Worm (Caenorhabditis elegans) whole organism, L1 larva: ENCODE measurements around the gene appg-2.

Experiments used
- C34B4.2 ChIP-seq: sonication (generic microtip); optimal IDR thresholded peaks from 2 replicates; lab custom pipeline; 2017; ENCODE audit warnings: mild to moderate bottlenecking, missing genetic modification characterization, missing compliant biosample characterization
- aha-1 ChIP-seq: fragments of 150-350 bp; optimal IDR thresholded peaks from 2 replicates; lab custom pipeline; 2014; ENCODE audit warnings: missing biosample characterization, missing genetic modification characterization
- alr-1 ChIP-seq: fragments of 200-800 bp; sonication (Bioruptor generic); optimal IDR thresholded peaks from 2 replicates; lab custom pipeline; 2018; ENCODE audit warnings: borderline replicate concordance, mild to moderate bottlenecking, missing genetic modification characterization, missing compliant biosample characterization
- blmp-1 ChIP-seq: fragments of 150-350 bp; optimal IDR thresholded peaks from 2 replicates; lab custom pipeline; 2014; ENCODE audit warnings: missing biosample characterization, missing genetic modification characterization
- ceh-8 ChIP-seq: fragments of 200-800 bp; sonication (Bioruptor generic); optimal IDR thresholded peaks from 2 replicates; lab custom pipeline; 2018; ENCODE audit warnings: mild to moderate bottlenecking, missing genetic modification characterization, moderate library complexity, missing compliant biosample characterization
- ceh-82 ChIP-seq, 3 experiments: fragments of 150-350 bp in 1 of 3; sonication (generic microtip) in 2 of 3; optimal IDR thresholded peaks; 2 replicates each; lab custom pipeline; 2014 to 2017; ENCODE audit warnings: missing biosample characterization in 3 of 3, missing genetic modification characterization in 3 of 3
- ceh-88 ChIP-seq: fragments of 200-800 bp; sonication (Bioruptor generic); IDR thresholded peaks from 2 replicates; pipeline ENCODE4 v1.3.6; 2022; ENCODE audit warnings: missing genetic modification characterization, missing compliant biosample characterization
- efl-1 ChIP-seq, 4 experiments: fragments of 150-350 bp; optimal IDR thresholded peaks in 3 of 4; peaks in 1 of 4; 1 replicate in 1 of 4; 2 replicates in 3 of 4; lab custom pipeline; 2014; ENCODE audit warnings: missing biosample characterization in 2 of 4, missing genetic modification characterization in 2 of 4, missing genetic modification reagents in 2 of 4
- elt-3 ChIP-seq, 6 experiments: fragments of 150-350 bp in 1 of 6; sonication (generic microtip); optimal IDR thresholded peaks; 2 replicates each; lab custom pipeline; 2017 to 2018; ENCODE audit warnings: missing biosample characterization in 6 of 6, missing genetic modification characterization in 6 of 6, inconsistent platforms in 1 of 6
- ets-5 ChIP-seq: fragments of 200-800 bp; sonication (Bioruptor generic); IDR thresholded peaks from 2 replicates; pipeline ENCODE4 v1.3.6; 2022; ENCODE audit warnings: missing genetic modification characterization, missing compliant biosample characterization
- fkh-8 ChIP-seq: sonication (generic microtip); optimal IDR thresholded peaks from 2 replicates; lab custom pipeline; 2016; ENCODE audit warnings: mild to moderate bottlenecking, missing genetic modification characterization, missing compliant biosample characterization
- jun-1 ChIP-seq: fragments of 150-350 bp; optimal IDR thresholded peaks from 2 replicates; lab custom pipeline; 2014; ENCODE audit warnings: missing biosample characterization, missing genetic modification reagents, missing genetic modification characterization
- lin-13 ChIP-seq: fragments of 150-350 bp; optimal IDR thresholded peaks from 2 replicates; lab custom pipeline; 2014; ENCODE audit warnings: missing biosample characterization, missing genetic modification reagents, missing genetic modification characterization
- lin-35 ChIP-seq, 2 experiments: fragments of 150-350 bp; optimal IDR thresholded peaks; 2 replicates each; lab custom pipeline; 2014; ENCODE audit warnings: missing biosample characterization in 2 of 2, missing genetic modification characterization in 2 of 2, missing genetic modification reagents in 2 of 2
- lir-3 ChIP-seq: sonication (generic microtip); optimal IDR thresholded peaks from 2 replicates; lab custom pipeline; 2016; ENCODE audit warnings: mild to moderate bottlenecking, missing genetic modification characterization, moderate library complexity, missing compliant biosample characterization; ENCODE audit not compliant: poor library complexity
- lsy-2 ChIP-seq, 2 experiments: fragments of 150-350 bp; optimal IDR thresholded peaks; 2 replicates each; lab custom pipeline; 2014; ENCODE audit warnings: missing biosample characterization in 2 of 2, missing genetic modification characterization in 2 of 2
- mdl-1 ChIP-seq, 2 experiments: fragments of 150-350 bp; optimal IDR thresholded peaks; 2 replicates each; lab custom pipeline; 2014 to 2017; ENCODE audit warnings: missing biosample characterization in 2 of 2, missing genetic modification characterization in 2 of 2, inconsistent platforms in 1 of 2
- mef-2 ChIP-seq: fragments of 150-350 bp; optimal IDR thresholded peaks from 2 replicates; lab custom pipeline; 2014; ENCODE audit warnings: missing biosample characterization, missing genetic modification characterization
- mep-1 ChIP-seq: fragments of 150-350 bp; optimal IDR thresholded peaks from 2 replicates; lab custom pipeline; 2014; ENCODE audit warnings: missing biosample characterization, missing genetic modification characterization
- nhr-11 ChIP-seq: fragments of 150-350 bp; optimal IDR thresholded peaks from 2 replicates; lab custom pipeline; 2014; ENCODE audit warnings: missing biosample characterization, missing genetic modification characterization
- nhr-19 ChIP-seq: fragments of 200-800 bp; sonication (Bioruptor generic); conservative IDR thresholded peaks from 2 replicates; pipeline ENCODE4 v1.3.6; 2022; ENCODE audit warnings: missing genetic modification characterization, missing compliant biosample characterization
- nhr-20 ChIP-seq: sonication (generic microtip); optimal IDR thresholded peaks from 2 replicates; lab custom pipeline; 2016; ENCODE audit warnings: mild to moderate bottlenecking, missing genetic modification characterization, missing compliant biosample characterization
- nhr-71 ChIP-seq: sonication (generic microtip); optimal IDR thresholded peaks from 2 replicates; lab custom pipeline; 2016; ENCODE audit warnings: mild to moderate bottlenecking, missing genetic modification characterization, moderate library complexity, missing compliant biosample characterization
- nhr-77 ChIP-seq: fragments of 150-350 bp; optimal IDR thresholded peaks from 2 replicates; lab custom pipeline; 2014; ENCODE audit warnings: missing biosample characterization, missing genetic modification characterization
- nhr-85 ChIP-seq: sonication (generic microtip); peaks from one replicate; lab custom pipeline; 2016; ENCODE audit warnings: missing genetic modification characterization, inconsistent platforms, missing compliant biosample characterization
- nhr-90 ChIP-seq: sonication (generic microtip); optimal IDR thresholded peaks from 2 replicates; lab custom pipeline; 2016; ENCODE audit warnings: mild to moderate bottlenecking, missing genetic modification characterization, missing compliant biosample characterization; ENCODE audit not compliant: poor library complexity
- pag-3 ChIP-seq: sonication (generic microtip); optimal IDR thresholded peaks from 2 replicates; lab custom pipeline; 2017; ENCODE audit warnings: missing genetic modification characterization, mild to moderate bottlenecking, missing compliant biosample characterization, antibody characterized with exemption, borderline replicate concordance; ENCODE audit not compliant: insufficient read depth
- rnt-1 ChIP-seq: sonication (generic microtip); optimal IDR thresholded peaks from 2 replicates; lab custom pipeline; 2016; ENCODE audit warnings: mild to moderate bottlenecking, missing genetic modification characterization, moderate library complexity, missing compliant biosample characterization
- snpc-4 ChIP-seq: fragments of 150-350 bp; optimal IDR thresholded peaks from 2 replicates; lab custom pipeline; 2014; ENCODE audit warnings: missing biosample characterization, missing genetic modification characterization
- snu-23 ChIP-seq: sonication (generic microtip); optimal IDR thresholded peaks from 2 replicates; lab custom pipeline; 2016; ENCODE audit warnings: missing genetic modification characterization, missing compliant biosample characterization
- sox-4 ChIP-seq: sonication (generic microtip); optimal IDR thresholded peaks from 2 replicates; lab custom pipeline; 2016; ENCODE audit warnings: missing genetic modification characterization, missing compliant biosample characterization
- tlp-1 ChIP-seq: fragments of 150-350 bp; optimal IDR thresholded peaks from 2 replicates; lab custom pipeline; 2014; ENCODE audit warnings: missing biosample characterization, missing genetic modification characterization
- unc-130 ChIP-seq: fragments of 150-350 bp; optimal IDR thresholded peaks from 2 replicates; lab custom pipeline; 2017; ENCODE audit warnings: missing biosample characterization, missing genetic modification characterization, inconsistent platforms
- unc-62 ChIP-seq: fragments of 150-350 bp; optimal IDR thresholded peaks from 2 replicates; lab custom pipeline; 2014; ENCODE audit warnings: missing biosample characterization, missing genetic modification reagents, missing genetic modification characterization
- unc-86 ChIP-seq: sonication (generic microtip); optimal IDR thresholded peaks from 2 replicates; lab custom pipeline; 2016; ENCODE audit warnings: missing genetic modification characterization, missing compliant biosample characterization
- zag-1 ChIP-seq: fragments of 150-350 bp; optimal IDR thresholded peaks from 2 replicates; lab custom pipeline; 2014; ENCODE audit warnings: missing biosample characterization, missing genetic modification characterization
- ztf-11 ChIP-seq, 2 experiments: sonication (generic microtip); optimal IDR thresholded peaks; 2 replicates each; lab custom pipeline; 2016 to 2017; ENCODE audit warnings: missing genetic modification characterization in 2 of 2, missing biosample characterization in 1 of 2, missing compliant biosample characterization in 1 of 2
- ztf-4 ChIP-seq: fragments of 150-350 bp; optimal IDR thresholded peaks from 2 replicates; lab custom pipeline; 2014; ENCODE audit warnings: missing biosample characterization, missing genetic modification characterization

The appg-2 gene

DNA sequence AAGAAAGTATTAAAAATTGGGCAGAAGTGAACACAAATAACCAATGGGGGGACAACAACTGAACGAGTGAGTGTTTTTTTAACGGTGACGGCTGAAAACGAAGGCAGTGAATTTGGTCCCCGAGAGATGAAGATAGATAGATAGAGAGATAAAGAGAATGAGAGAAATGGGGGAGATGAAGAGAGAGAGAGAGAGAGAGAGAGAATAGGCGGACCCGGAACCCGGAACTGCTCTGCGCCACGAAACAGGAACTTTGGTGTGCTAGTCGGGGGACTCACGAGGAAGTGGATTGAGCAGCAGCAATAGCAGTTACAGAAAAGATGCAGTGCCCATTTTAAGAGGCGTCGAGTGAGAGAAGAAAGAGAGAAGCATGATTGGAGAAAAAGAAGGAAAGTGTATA lies 4.5 kb upstream of the appg-2 start (continued):
- TF ChIP-seq alr-1 (tag; lab: Kevin White, UChicago) (no peak), ceh-88 (GFP tag; lab: Robert Waterston, UW) (no peak), nhr-20 (tag; lab: Kevin White, UChicago) (peak; percentile 56), rnt-1 (peak; percentile 51), nhr-77 (tag; lab: Kevin White, UChicago) (peak; percentile 7), mep-1 (peak; percentile 16), unc-86 (peak; percentile 83), nhr-71 (tag; lab: Kevin White, UChicago) (peak; percentile 88), aha-1 (tag; lab: Kevin White, UChicago) (no peak), unc-62 (no peak), zag-1 (tag; lab: Kevin White, UChicago) (no peak), mdl-1 (tag; optimal IDR thresholded peaks at IDR 0.05; lab: Kevin White, UChicago) (no peak), jun-1 (tag; lab: Kevin White, UChicago) (peak; percentile 52), snpc-4 (tag; lab: Kevin White, UChicago) (peak; percentile 13), lsy-2 (tag; optimal IDR thresholded peaks at IDR 0.05; lab: Kevin White, UChicago) (peak; percentile 45 to 50), ztf-4 (tag; lab: Kevin White, UChicago) (peak; percentile 44), unc-130 (tag; lab: Kevin White, UChicago) (no peak), nhr-19 (GFP tag; lab: Robert Waterston, UW) (peak; percentile 52), efl-1 (optimal IDR thresholded peaks at IDR 0.05; lab: Kevin White, UChicago) (peak; percentile 35 to 46), efl-1 (GFP tag; optimal IDR thresholded peaks at IDR 0.05 in 1 of 2; lab: Kevin White, UChicago) (peak; percentile 5 to 67), ets-5 (GFP tag; lab: Robert Waterston, UW) (no peak), snu-23 (GFP tag; lab: Kevin White, UChicago) (peak; percentile 70)
- TF ChIP-seq, all 84 proteins: peak for 32

DNA sequence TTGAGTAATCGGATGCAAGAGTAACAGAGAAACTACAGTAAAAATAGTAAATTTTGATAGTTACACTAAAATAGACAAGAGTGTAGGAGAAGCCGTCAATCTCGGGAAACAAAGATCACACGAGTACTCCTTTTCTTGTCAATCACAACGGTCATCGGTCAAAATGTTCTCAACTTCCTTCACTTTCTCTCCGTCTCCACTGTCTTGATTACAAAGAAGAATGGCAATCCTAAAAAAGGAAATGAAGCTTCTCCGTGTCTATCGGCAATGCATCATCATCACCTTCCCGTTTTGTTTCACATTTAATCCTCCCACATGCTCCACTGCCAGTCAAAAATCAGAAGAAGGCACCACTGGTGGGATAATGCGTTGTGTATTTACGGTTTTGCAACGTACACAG lies 1.2 kb upstream of the appg-2 start:
- TF ChIP-seq C34B4.2 (tag; lab: Kevin White, UChicago) (no peak), sox-4 (no peak), nhr-90 (tag; lab: Kevin White, UChicago) (no peak), nhr-71 (tag; lab: Kevin White, UChicago) (no peak), ztf-11 (tag; optimal IDR thresholded peaks at IDR 0.05; lab: Kevin White, UChicago) (no peak), lsy-2 (tag; optimal IDR thresholded peaks at IDR 0.05; lab: Kevin White, UChicago) (no peak), lin-35 (GFP tag; optimal IDR thresholded peaks at IDR 0.05; lab: Kevin White, UChicago) (no peak), ceh-8 (GFP tag; lab: Kevin White, UChicago) (no peak), nhr-85 (tag; lab: Kevin White, UChicago) (no peak)

- no peak for TF ChIP-seq elt-3 (tag; optimal IDR thresholded peaks at IDR 0.05; lab: Kevin White, UChicago)
- no peak for TF ChIP-seq mef-2 (tag; lab: Kevin White, UChicago)
- TF ChIP-seq lir-3 (tag; lab: Kevin White, UChicago): no peak
- TF ChIP-seq nhr-77 (tag; lab: Kevin White, UChicago): no peak
- TF ChIP-seq zag-1 (tag; lab: Kevin White, UChicago): no peak
- TF ChIP-seq fkh-8: no peak
- no peak for TF ChIP-seq nhr-11 (tag; lab: Kevin White, UChicago)
- TF ChIP-seq pag-3: no peak
- TF ChIP-seq ets-5 (GFP tag; lab: Robert Waterston, UW): no peak
- TF ChIP-seq tlp-1 (tag; lab: Kevin White, UChicago): no peak
Observed at ce11 chrII:8806921-8807320, 6.0 kb downstream of the appg-2 start, which contains the start of gene pho-13. Gene pho-13, minus strand, starts transcription at chrII:8807021.

ce11 chrII:8808482-8808881 lies 7.6 kb downstream of the appg-2 start, which contains the start of gene F07H5.10:
Gene F07H5.10, minus strand, starts transcription at chrII:8808582.
- TF ChIP-seq ceh-82 (tag; optimal IDR thresholded peaks at IDR 0.05; lab: Kevin White, UChicago): no peak
- TF ChIP-seq snu-23 (GFP tag; lab: Kevin White, UChicago): no peak
- no peak for TF ChIP-seq blmp-1 (tag; lab: Kevin White, UChicago)
- TF ChIP-seq pag-3: no peak
- no peak for TF ChIP-seq lin-13
- TF ChIP-seq, all 84 proteins: peak for 0
